Worm (Caenorhabditis elegans) whole organism, L3 larva: ENCODE results near the gene mbf-1.

Source experiments
- R02D3.7 ChIP-seq: fragments of 150-350 bp; optimal IDR thresholded peaks from 2 replicates; lab custom pipeline; 2014; ENCODE audit warnings: missing biosample characterization, missing genetic modification characterization
- ZK546.5 ChIP-seq: sonication (generic microtip); optimal IDR thresholded peaks from 2 replicates; lab custom pipeline; 2017; ENCODE audit warnings: missing biosample characterization, missing genetic modification characterization
- ama-1 ChIP-seq: fragments of 150-350 bp; optimal IDR thresholded peaks from 2 replicates; lab custom pipeline; 2018
- fos-1 ChIP-seq: fragments of 150-350 bp; optimal IDR thresholded peaks from 2 replicates; lab custom pipeline; 2014; ENCODE audit warnings: missing biosample characterization, missing genetic modification characterization
- jun-1 ChIP-seq: fragments of 150-350 bp; optimal IDR thresholded peaks from 2 replicates; lab custom pipeline; 2014; ENCODE audit warnings: missing biosample characterization, missing genetic modification reagents, missing genetic modification characterization
- mdl-1 ChIP-seq: fragments of 150-350 bp; optimal IDR thresholded peaks from 2 replicates; lab custom pipeline; 2014; ENCODE audit warnings: missing biosample characterization, missing genetic modification characterization
- nhr-23 ChIP-seq: fragments of 150-350 bp; optimal IDR thresholded peaks from 2 replicates; lab custom pipeline; 2014; ENCODE audit warnings: missing biosample characterization, missing genetic modification reagents, missing genetic modification characterization
- nhr-237 ChIP-seq: fragments of 150-350 bp; optimal IDR thresholded peaks from 2 replicates; lab custom pipeline; 2014; ENCODE audit warnings: missing biosample characterization, missing genetic modification characterization
- nhr-28 ChIP-seq: fragments of 150-350 bp; optimal IDR thresholded peaks from 2 replicates; lab custom pipeline; 2014; ENCODE audit warnings: missing biosample characterization, missing genetic modification characterization
- nhr-76 ChIP-seq: fragments of 150-350 bp; sonication (generic microtip); optimal IDR thresholded peaks from 5 replicates; lab custom pipeline; 2014; ENCODE audit warnings: missing biosample characterization, missing genetic modification characterization
- skn-1 ChIP-seq: fragments of 150-350 bp; optimal IDR thresholded peaks from 2 replicates; lab custom pipeline; 2014; ENCODE audit warnings: missing biosample characterization, missing genetic modification characterization
- snpc-4 ChIP-seq: fragments of 150-350 bp; optimal IDR thresholded peaks from 2 replicates; lab custom pipeline; 2014; ENCODE audit warnings: missing biosample characterization, missing genetic modification characterization
- unc-62 ChIP-seq: fragments of 150-350 bp; sonication (generic microtip); optimal IDR thresholded peaks from 4 replicates; lab custom pipeline; 2014; ENCODE audit warnings: missing biosample characterization, missing genetic modification reagents, missing genetic modification characterization
- ztf-11 ChIP-seq: fragments of 150-350 bp; optimal IDR thresholded peaks from 2 replicates; lab custom pipeline; 2014; ENCODE audit warnings: missing biosample characterization, missing genetic modification characterization

- TF ChIP-seq ztf-11 (no peak), nhr-76 (tag; lab: Kevin White, UChicago) (no peak), unc-62 (GFP tag; lab: Kevin White, UChicago) (no peak), snpc-4 (tag; lab: Kevin White, UChicago) (peak; percentile 58), ZK546.5 (tag; lab: Kevin White, UChicago) (no peak), nhr-237 (no peak), R02D3.7 (tag; lab: Kevin White, UChicago) (peak; percentile 47), nhr-28 (tag; lab: Kevin White, UChicago) (no peak), jun-1 (tag; lab: Kevin White, UChicago) (peak; percentile 25), skn-1 (no peak), ama-1 (no peak), mdl-1 (tag; lab: Kevin White, UChicago) (no peak), fos-1 (tag; lab: Kevin White, UChicago) (no peak), nhr-23 (tag; lab: Kevin White, UChicago) (peak; percentile 30)
These were observed 46.5 kb downstream of the mbf-1 start for ce11 chrIV:11433709-11434108.
